Worm (Caenorhabditis elegans) whole organism, midembryonic: ENCODE results near the gene ZK1067.3.

Experiments used
- flt-1 ChIP-seq: fragments of 200-800 bp; sonication (Bioruptor generic); IDR thresholded peaks from 2 replicates; pipeline ENCODE4 v1.3.6; 2022; ENCODE audit warnings: missing genetic modification characterization, missing compliant biosample characterization
- klf-2 ChIP-seq: fragments of 200-800 bp; sonication (Bioruptor generic); conservative IDR thresholded peaks from 2 replicates; pipeline ENCODE4 v1.3.6; 2022; ENCODE audit warnings: missing genetic modification reagents, missing genetic modification characterization, missing compliant biosample characterization
- tab-1 ChIP-seq: fragments of 200-800 bp; sonication (Bioruptor generic); IDR thresholded peaks from 2 replicates; pipeline ENCODE4 v1.3.6; 2022; ENCODE audit warnings: missing genetic modification characterization, missing compliant biosample characterization
- ztf-29 ChIP-seq: fragments of 200-800 bp; sonication (Bioruptor generic); IDR thresholded peaks from 2 replicates; pipeline ENCODE4 v1.3.6; 2022; ENCODE audit warnings: missing genetic modification reagents, missing genetic modification characterization, missing compliant biosample characterization

ce11 chrII:9233813-9234212, 10.7 kb downstream of the ZK1067.3 start:
- TF ChIP-seq ztf-29 (GFP tag; lab: Robert Waterston, UW): no peak
- TF ChIP-seq flt-1 (GFP tag; lab: Robert Waterston, UW): no peak
- TF ChIP-seq klf-2 (GFP tag; lab: Robert Waterston, UW): no peak
- TF ChIP-seq tab-1 (GFP tag; lab: Robert Waterston, UW): no peak
